Fruit fly (Drosophila melanogaster) whole organism, embryonic: Measurements from ENCODE around the gene Ass.

ENCODE experiments used
- Awh ChIP-seq: fragments of 200-800 bp; sonication (Bioruptor generic); IDR thresholded peaks from 2 replicates; pipeline ENCODE4, ENCODE4 v1.3.6; 2022; ENCODE audit warnings: missing biosample characterization, missing genetic modification characterization
- CG10431 ChIP-seq: fragments of 200-800 bp; sonication (Bioruptor generic); optimal IDR thresholded peaks from 3 replicates; lab custom pipeline; 2018; ENCODE audit warnings: missing biosample characterization, mild to moderate bottlenecking, missing genetic modification characterization
- CG11456 ChIP-seq: fragments of 200-800 bp; sonication (Bioruptor generic); IDR thresholded peaks from 3 replicates; pipeline ENCODE4 v1.3.6; 2022; ENCODE audit warnings: missing biosample characterization, missing genetic modification characterization
- CG12299 ChIP-seq: fragments of 200-800 bp; sonication (Bioruptor generic); optimal IDR thresholded peaks from 2 replicates; lab custom pipeline; 2018; ENCODE audit warnings: missing biosample characterization, mild to moderate bottlenecking, missing genetic modification characterization
- CG13424 ChIP-seq: fragments of 200-800 bp; sonication (Bioruptor generic); optimal IDR thresholded peaks from 2 replicates; lab custom pipeline; 2019; ENCODE audit warnings: missing biosample characterization, mild to moderate bottlenecking, missing genetic modification characterization, moderate library complexity
- CG13624 ChIP-seq: fragments of 200-800 bp; sonication (Bioruptor generic); optimal IDR thresholded peaks from 2 replicates; lab custom pipeline; 2016; ENCODE audit warnings: missing biosample characterization, missing genetic modification characterization
- CG15514 ChIP-seq: fragments of 200-800 bp; sonication (Bioruptor generic); optimal IDR thresholded peaks from 3 replicates; lab custom pipeline; 2017; ENCODE audit warnings: missing biosample characterization, missing genetic modification characterization, mild to moderate bottlenecking, moderate library complexity, missing genetic modification reagents
- CG15601 ChIP-seq: fragments of 200-800 bp; sonication (Bioruptor generic); optimal IDR thresholded peaks from 3 replicates; lab custom pipeline; 2019; ENCODE audit warnings: missing biosample characterization, mild to moderate bottlenecking, missing genetic modification characterization, moderate library complexity
- CG17612 ChIP-seq: fragments of 200-800 bp; sonication (Bioruptor generic); IDR thresholded peaks from 2 replicates; pipeline ENCODE4 v1.3.6; 2022; ENCODE audit warnings: missing biosample characterization, missing genetic modification characterization
- CG3838 ChIP-seq: fragments of 200-800 bp; sonication (Bioruptor generic); optimal IDR thresholded peaks from 3 replicates; lab custom pipeline; 2016; ENCODE audit warnings: missing biosample characterization, missing genetic modification characterization
- CG4328 ChIP-seq: fragments of 200-800 bp; sonication (Bioruptor generic); optimal IDR thresholded peaks from 3 replicates; lab custom pipeline; 2017; ENCODE audit warnings: missing biosample characterization, missing genetic modification reagents, missing genetic modification characterization
- CG6175 ChIP-seq: fragments of 200-800 bp; sonication (Bioruptor generic); IDR thresholded peaks from 3 replicates; pipeline ENCODE4 v1.3.6; 2022; ENCODE audit warnings: missing biosample characterization, missing genetic modification characterization
- CG7372 ChIP-seq: fragments of 200-800 bp; sonication (Bioruptor generic); IDR thresholded peaks from 2 replicates; pipeline ENCODE4 v1.3.6; 2022; ENCODE audit warnings: missing biosample characterization, missing genetic modification characterization
- CG7963 ChIP-seq: fragments of 200-800 bp; sonication (Bioruptor generic); IDR thresholded peaks from 3 replicates; pipeline ENCODE4 v1.3.6; 2022; ENCODE audit warnings: missing biosample characterization, missing genetic modification characterization; ENCODE audit not compliant: partially characterized antibody
- Dll ChIP-seq: fragments of 200-800 bp; sonication (Bioruptor generic); IDR thresholded peaks from 4 replicates; pipeline ENCODE4 v1.3.6; 2022; ENCODE audit warnings: missing biosample characterization, missing genetic modification characterization; ENCODE audit not compliant: partially characterized antibody
- Dref ChIP-seq: fragments of 200-800 bp; sonication (Bioruptor generic); IDR thresholded peaks from 2 replicates; pipeline ENCODE4 v1.3.6; 2022; ENCODE audit warnings: missing biosample characterization, missing genetic modification characterization
- E2f2 ChIP-seq: fragments of 200-800 bp; sonication (Bioruptor generic); IDR thresholded peaks from 2 replicates; pipeline ENCODE4 v1.3.6; 2022; ENCODE audit warnings: missing biosample characterization, missing genetic modification characterization
- Elba2 ChIP-seq: fragments of 200-800 bp; sonication (Bioruptor generic); optimal IDR thresholded peaks from 3 replicates; lab custom pipeline; 2016; ENCODE audit warnings: missing biosample characterization, missing genetic modification characterization
- Fer3 ChIP-seq: fragments of 200-800 bp; sonication (Bioruptor generic); optimal IDR thresholded peaks from 2 replicates; lab custom pipeline; 2018; ENCODE audit warnings: missing biosample characterization, mild to moderate bottlenecking, missing genetic modification characterization, moderate library complexity
- HHEX ChIP-seq: fragments of 200-800 bp; sonication (Bioruptor generic); optimal IDR thresholded peaks from 3 replicates; lab custom pipeline; 2017; ENCODE audit warnings: missing biosample characterization, mild to moderate bottlenecking, missing genetic modification characterization, missing genetic modification reagents
- HmgD ChIP-seq: fragments of 200-800 bp; sonication (Bioruptor generic); optimal IDR thresholded peaks from 3 replicates; lab custom pipeline; 2016; ENCODE audit warnings: missing biosample characterization, missing genetic modification characterization
- Lpt ChIP-seq: fragments of >200 bp; optimal IDR thresholded peaks from 2 replicates; lab custom pipeline; 2018; ENCODE audit warnings: missing biosample characterization, missing genetic modification characterization
- Med ChIP-seq: fragments of 200-800 bp; sonication (Bioruptor generic); peaks from one replicate; lab custom pipeline; 2016; ENCODE audit warnings: missing biosample characterization, missing genetic modification characterization, mild to moderate bottlenecking, inconsistent platforms, moderate library complexity
- Nf-YA ChIP-seq: fragments of 200-800 bp; sonication (Bioruptor generic); IDR thresholded peaks from 2 replicates; pipeline ENCODE4 v1.3.6; 2022; ENCODE audit warnings: missing biosample characterization, missing genetic modification characterization
- Taf1 ChIP-seq: fragments of 200-800 bp; sonication (Bioruptor generic); IDR thresholded peaks from 2 replicates; pipeline ENCODE4 v1.3.6; 2022; ENCODE audit warnings: missing biosample characterization, missing genetic modification characterization
- Vsx1 ChIP-seq: fragments of 200-800 bp; sonication (Bioruptor generic); optimal IDR thresholded peaks from 2 replicates; lab custom pipeline; 2017; ENCODE audit warnings: missing biosample characterization, mild to moderate bottlenecking, missing genetic modification characterization, missing genetic modification reagents
- Xrp1 ChIP-seq: fragments of 200-800 bp; sonication (Bioruptor generic); IDR thresholded peaks from 2 replicates; pipeline ENCODE4 v1.3.6; 2022; ENCODE audit warnings: missing biosample characterization, missing genetic modification characterization
- ash1 ChIP-seq: fragments of 200-800 bp; sonication (Bioruptor generic); optimal IDR thresholded peaks from 2 replicates; lab custom pipeline; 2018; ENCODE audit warnings: missing biosample characterization, mild to moderate bottlenecking, missing genetic modification characterization
- caup ChIP-seq: fragments of 200-800 bp; sonication (Bioruptor generic); optimal IDR thresholded peaks from 3 replicates; lab custom pipeline; 2017; ENCODE audit warnings: missing biosample characterization, mild to moderate bottlenecking, missing genetic modification characterization, moderate library complexity; ENCODE audit not compliant: severe bottlenecking
- chif ChIP-seq, 2 experiments: fragments of 200-800 bp; sonication (Bioruptor generic); optimal IDR thresholded peaks; 3 replicates each; lab custom pipeline; 2016; ENCODE audit warnings: missing biosample characterization in 2 of 2, missing genetic modification characterization in 2 of 2
- dmrt11E ChIP-seq: fragments of 200-800 bp; sonication (Bioruptor generic); optimal IDR thresholded peaks from 3 replicates; lab custom pipeline; 2018; ENCODE audit warnings: missing biosample characterization, mild to moderate bottlenecking, missing genetic modification characterization, moderate library complexity
- emc ChIP-seq: fragments of 200-800 bp; sonication (Bioruptor generic); optimal IDR thresholded peaks from 2 replicates; lab custom pipeline; 2016; ENCODE audit warnings: missing biosample characterization, missing genetic modification characterization
- ewg ChIP-seq: fragments of 200-800 bp; sonication (Bioruptor generic); optimal IDR thresholded peaks from 3 replicates; lab custom pipeline; 2017; ENCODE audit warnings: mild to moderate bottlenecking, missing biosample characterization, missing genetic modification reagents, missing genetic modification characterization
- exex ChIP-seq: fragments of 200-800 bp; sonication (Bioruptor generic); optimal IDR thresholded peaks from 4 replicates; lab custom pipeline; 2018; ENCODE audit warnings: missing biosample characterization, mild to moderate bottlenecking, missing genetic modification characterization, moderate library complexity
- fd102C ChIP-seq: fragments of 200-800 bp; sonication (Bioruptor generic); optimal IDR thresholded peaks from 2 replicates; lab custom pipeline; 2018; ENCODE audit warnings: missing biosample characterization, mild to moderate bottlenecking, missing genetic modification characterization, moderate library complexity
- gcm2 ChIP-seq: fragments of 200-800 bp; sonication (Bioruptor generic); optimal IDR thresholded peaks from 2 replicates; lab custom pipeline; 2016; ENCODE audit warnings: missing biosample characterization, missing genetic modification characterization
- gfzf ChIP-seq: fragments of 200-800 bp; sonication (Bioruptor generic); optimal IDR thresholded peaks from 2 replicates; lab custom pipeline; 2016; ENCODE audit warnings: missing biosample characterization, mild to moderate bottlenecking, missing genetic modification characterization, moderate library complexity
- gsb-n ChIP-seq: fragments of 200-800 bp; sonication (Bioruptor generic); optimal IDR thresholded peaks from 3 replicates; lab custom pipeline; 2018; ENCODE audit warnings: missing biosample characterization, mild to moderate bottlenecking, missing genetic modification characterization
- lmd ChIP-seq: fragments of 200-800 bp; sonication (Bioruptor generic); IDR thresholded peaks from 2 replicates; pipeline ENCODE4 v1.3.6; 2022; ENCODE audit warnings: missing biosample characterization, missing genetic modification characterization
- luna ChIP-seq: fragments of 200-800 bp; sonication (Bioruptor generic); optimal IDR thresholded peaks from 2 replicates; lab custom pipeline; 2016; ENCODE audit warnings: missing biosample characterization, missing genetic modification characterization
- pho ChIP-seq: fragments of 200-800 bp; sonication (Bioruptor generic); optimal IDR thresholded peaks from 2 replicates; lab custom pipeline; 2016; ENCODE audit warnings: missing biosample characterization, missing genetic modification characterization
- prd ChIP-seq, 3 experiments: fragments of >200 bp in 2 of 3; fragments of 200-800 bp in 1 of 3; sonication (Bioruptor generic) in 1 of 3; optimal IDR thresholded peaks in 2 of 3; IDR thresholded peaks in 1 of 3; 2 replicates in 2 of 3; 3 replicates in 1 of 3; pipeline versions ENCODE4 v1.3.6 to Lab custom; 2017 to 2022; ENCODE audit warnings: missing biosample characterization in 1 of 3, missing genetic modification characterization in 1 of 3
- ro ChIP-seq: fragments of 200-800 bp; sonication (Bioruptor generic); IDR thresholded peaks from 2 replicates; pipeline ENCODE4 v1.3.6; 2022; ENCODE audit warnings: missing biosample characterization, missing genetic modification characterization
- sens-2 ChIP-seq: fragments of 200-800 bp; sonication (Bioruptor generic); IDR thresholded peaks from 2 replicates; pipeline ENCODE4 v1.3.6; 2022; ENCODE audit warnings: missing biosample characterization, missing genetic modification characterization
- sug ChIP-seq: fragments of 200-800 bp; optimal IDR thresholded peaks from 2 replicates; lab custom pipeline; 2019; ENCODE audit warnings: missing biosample characterization, mild to moderate bottlenecking, missing genetic modification characterization, moderate library complexity
- trh ChIP-seq: fragments of 200-800 bp; sonication (Bioruptor generic); optimal IDR thresholded peaks from 2 replicates; lab custom pipeline; 2016; ENCODE audit warnings: missing biosample characterization, missing genetic modification characterization
- twi ChIP-seq: fragments of 200-800 bp; optimal IDR thresholded peaks from 2 replicates; lab custom pipeline; 2019; ENCODE audit warnings: missing biosample characterization, mild to moderate bottlenecking, missing genetic modification characterization, moderate library complexity
- unpg ChIP-seq: fragments of 200-800 bp; sonication (Bioruptor generic); optimal IDR thresholded peaks from 3 replicates; lab custom pipeline; 2018; ENCODE audit warnings: missing biosample characterization, mild to moderate bottlenecking, missing genetic modification characterization, moderate library complexity
- wdn ChIP-seq: fragments of 200-800 bp; sonication (Bioruptor generic); IDR thresholded peaks from 2 replicates; pipeline ENCODE4 v1.3.6; 2022; ENCODE audit warnings: missing biosample characterization, missing genetic modification characterization
- zen ChIP-seq: fragments of 200-800 bp; sonication (Bioruptor generic); optimal IDR thresholded peaks from 3 replicates; lab custom pipeline; 2018; ENCODE audit warnings: missing biosample characterization, mild to moderate bottlenecking, missing genetic modification characterization, moderate library complexity

Ass gene

DNA sequence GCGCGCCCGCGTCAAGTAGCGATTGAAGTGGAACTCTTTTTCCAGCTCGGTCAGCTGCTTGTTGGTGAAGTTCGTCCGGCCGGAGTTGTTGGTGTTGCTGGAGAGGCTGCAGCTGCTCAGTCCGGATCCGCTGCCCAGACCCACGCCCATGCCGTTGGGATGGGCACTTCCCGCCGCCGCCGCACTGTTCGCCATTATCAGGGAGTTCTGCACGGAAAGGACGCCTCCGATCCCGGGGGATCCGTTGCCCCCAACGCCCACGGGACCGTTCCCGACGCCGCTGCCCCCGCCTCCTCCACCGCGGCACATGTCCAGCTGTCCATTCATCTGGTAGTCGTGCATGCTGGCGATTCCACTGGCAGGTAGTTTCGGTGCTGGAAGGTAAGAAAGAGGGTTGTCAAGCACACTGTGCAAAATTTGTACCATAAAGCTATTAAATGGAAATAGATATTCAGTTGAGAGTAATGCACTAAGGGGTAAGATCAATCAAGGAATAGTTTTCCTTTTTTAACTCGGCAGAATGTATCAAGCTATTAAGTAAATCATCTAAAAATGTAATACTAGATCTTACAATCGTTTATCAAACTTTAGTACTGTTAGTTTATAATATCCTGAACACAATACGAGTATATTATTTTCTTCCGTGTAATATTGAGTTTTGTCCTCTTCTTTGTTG, 18.5 kb upstream of the Ass start (continued):
- TF ChIP-seq Lpt: no peak
- TF ChIP-seq prd (optimal IDR thresholded peaks at IDR 0.05; lab: Kevin White, UChicago): no peak
- peak; percentile 63; the same call in 2 of the 3 replicates for TF ChIP-seq prd (GFP tag; IDR thresholded peaks at IDR 0.05; lab: Robert Waterston, UW)
- peak; percentile 28 for TF ChIP-seq Elba2 (GFP tag; lab: Kevin White, UChicago)
- TF ChIP-seq gcm2 (GFP tag; lab: Kevin White, UChicago): no peak
- TF ChIP-seq trh: no peak
- no peak for TF ChIP-seq gfzf (GFP tag; lab: Kevin White, UChicago)
- TF ChIP-seq caup (GFP tag; lab: Kevin White, UChicago): no peak
- TF ChIP-seq chif (GFP tag; optimal IDR thresholded peaks at IDR 0.05; lab: Kevin White, UChicago): peak in 1 of 2 experiments; percentile 14
- TF ChIP-seq CG7372 (GFP tag; lab: Robert Waterston, UW): no peak
- TF ChIP-seq HmgD (GFP tag; lab: Kevin White, UChicago): no peak
- TF ChIP-seq fd102C (GFP tag; lab: Kevin White, UChicago): peak; percentile 10
- TF ChIP-seq emc (GFP tag; lab: Kevin White, UChicago): no peak
- TF ChIP-seq Fer3 (tag; lab: Kevin White, UChicago): no peak
- TF ChIP-seq CG12299 (tag; lab: Kevin White, UChicago): no peak
- no peak for TF ChIP-seq unpg (GFP tag; lab: Kevin White, UChicago)
- TF ChIP-seq CG13624 (GFP tag; lab: Kevin White, UChicago): no peak
- peak; percentile 41; the same call in 1 of the 2 replicates for TF ChIP-seq Xrp1
- no peak for TF ChIP-seq ewg (GFP tag; lab: Kevin White, UChicago)
- no peak for TF ChIP-seq Taf1 (GFP tag; lab: Robert Waterston, UW)
- TF ChIP-seq lmd: no peak
- TF ChIP-seq CG15514 (GFP tag; lab: Kevin White, UChicago): no peak
- TF ChIP-seq E2f2 (GFP tag; lab: Robert Waterston, UW): no peak
- TF ChIP-seq CG4328 (GFP tag; lab: Kevin White, UChicago): no peak
- no peak for TF ChIP-seq Vsx1
- no peak for TF ChIP-seq CG17612 (GFP tag; lab: Robert Waterston, UW)
- TF ChIP-seq gsb-n: no peak
- TF ChIP-seq Dll (GFP tag; lab: Robert Waterston, UW): no peak
- no peak for TF ChIP-seq CG15601
- TF ChIP-seq dmrt11E (tag; lab: Kevin White, UChicago): peak; percentile 51
- TF ChIP-seq Nf-YA: no peak
- no peak for TF ChIP-seq exex
- TF ChIP-seq CG6175 (GFP tag; lab: Robert Waterston, UW): no peak
- TF ChIP-seq CG10431 (GFP tag; lab: Kevin White, UChicago): no peak
- no peak for TF ChIP-seq twi (tag; lab: Kevin White, UChicago)
- no peak for TF ChIP-seq wdn (GFP tag; lab: Robert Waterston, UW)
- no peak for TF ChIP-seq HHEX
- no peak for TF ChIP-seq CG13424 (tag; lab: Kevin White, UChicago)
- TF ChIP-seq ash1 (GFP tag; lab: Kevin White, UChicago): no peak
- no peak for TF ChIP-seq ro
- TF ChIP-seq Awh (GFP tag; lab: Robert Waterston, UW): no peak
- TF ChIP-seq Med (GFP tag; lab: Kevin White, UChicago): peak; percentile 62
- TF ChIP-seq CG7963 (GFP tag; lab: Robert Waterston, UW): no peak
- TF ChIP-seq CG11456: 0 out of 3 replicates have a peak, but pooled peaks have one; percentile 17
- peak; percentile 45 for TF ChIP-seq zen (tag; lab: Kevin White, UChicago)
- no peak for TF ChIP-seq sug (tag; lab: Kevin White, UChicago)
- TF ChIP-seq pho (GFP tag; lab: Kevin White, UChicago): no peak
- TF ChIP-seq Dref: no peak
- no peak for TF ChIP-seq sens-2 (GFP tag; lab: Robert Waterston, UW)
- no peak for TF ChIP-seq luna (GFP tag; lab: Kevin White, UChicago)
- TF ChIP-seq CG3838 (GFP tag; lab: Kevin White, UChicago): no peak
